Fruit fly (Drosophila melanogaster) whole organism, embryonic: ENCODE data around the gene CG6000.
A peak's percentile ranks its signal among the peaks of the same experiment; 100 is the strongest.

Experiments used
- Adf1 ChIP-seq: fragments of 200-800 bp; sonication (Bioruptor generic); IDR thresholded peaks from 2 replicates; pipeline ENCODE4 v1.3.6; 2022; ENCODE audit warnings: missing biosample characterization, missing genetic modification characterization
- CG10321 ChIP-seq: fragments of 200-800 bp; sonication (Bioruptor generic); IDR thresholded peaks from 2 replicates; pipeline ENCODE4 v1.3.6; 2022; ENCODE audit warnings: missing biosample characterization, missing genetic modification characterization
- CG10366 ChIP-seq: fragments of 200-800 bp; sonication (Bioruptor generic); IDR thresholded peaks from 2 replicates; pipeline ENCODE4 v1.3.6; 2022; ENCODE audit warnings: missing biosample characterization, missing genetic modification characterization
- CG11504 ChIP-seq: fragments of 200-800 bp; sonication (Bioruptor generic); optimal IDR thresholded peaks from 3 replicates; lab custom pipeline; 2019; ENCODE audit warnings: missing biosample characterization, mild to moderate bottlenecking, missing genetic modification characterization, moderate library complexity
- CG12769 ChIP-seq: fragments of 200-800 bp; sonication (Bioruptor generic); optimal IDR thresholded peaks from 2 replicates; lab custom pipeline; 2019; ENCODE audit warnings: missing biosample characterization, mild to moderate bottlenecking, missing genetic modification characterization, moderate library complexity
- CG17359 ChIP-seq: fragments of 200-800 bp; sonication (Bioruptor generic); optimal IDR thresholded peaks from 3 replicates; lab custom pipeline; 2018; ENCODE audit warnings: missing biosample characterization, mild to moderate bottlenecking, missing genetic modification characterization, moderate library complexity
- CG17568 ChIP-seq: fragments of 200-800 bp; sonication (Bioruptor generic); optimal IDR thresholded peaks from 2 replicates; lab custom pipeline; 2018; ENCODE audit warnings: missing biosample characterization, mild to moderate bottlenecking, missing genetic modification characterization, moderate library complexity
- CG18262 ChIP-seq: fragments of 200-800 bp; optimal IDR thresholded peaks from 3 replicates; lab custom pipeline; 2019; ENCODE audit warnings: missing biosample characterization, mild to moderate bottlenecking, missing genetic modification characterization, moderate library complexity
- CG3065 ChIP-seq: fragments of 200-800 bp; sonication (Bioruptor generic); optimal IDR thresholded peaks from 2 replicates; lab custom pipeline; 2016; ENCODE audit warnings: missing biosample characterization, missing genetic modification characterization
- CG3163 ChIP-seq: fragments of 200-800 bp; sonication (Bioruptor generic); optimal IDR thresholded peaks from 3 replicates; lab custom pipeline; 2016; ENCODE audit warnings: missing biosample characterization, missing genetic modification characterization
- CG3847 ChIP-seq: fragments of 200-800 bp; sonication (Bioruptor generic); IDR thresholded peaks from 2 replicates; pipeline ENCODE4 v1.3.6; 2022; ENCODE audit warnings: missing biosample characterization, missing genetic modification characterization
- CG42726 ChIP-seq: fragments of 200-800 bp; sonication (Bioruptor generic); IDR thresholded peaks from 2 replicates; pipeline ENCODE4 v1.3.6; 2022; ENCODE audit warnings: missing biosample characterization, missing genetic modification characterization; ENCODE audit not compliant: partially characterized antibody
- CG5245 ChIP-seq: fragments of 200-800 bp; sonication (Bioruptor generic); optimal IDR thresholded peaks from 3 replicates; lab custom pipeline; 2016; ENCODE audit warnings: missing biosample characterization, missing genetic modification characterization
- CG7372 ChIP-seq: fragments of 200-800 bp; sonication (Bioruptor generic); IDR thresholded peaks from 2 replicates; pipeline ENCODE4 v1.3.6; 2022; ENCODE audit warnings: missing biosample characterization, missing genetic modification characterization
- CG8765 ChIP-seq: fragments of 200-800 bp; sonication (Bioruptor generic); IDR thresholded peaks from 2 replicates; pipeline ENCODE4 v1.3.6; 2022; ENCODE audit warnings: missing biosample characterization, missing genetic modification characterization
- CG8924 ChIP-seq: fragments of 200-800 bp; optimal IDR thresholded peaks from 3 replicates; lab custom pipeline; 2019; ENCODE audit warnings: missing biosample characterization, mild to moderate bottlenecking, missing genetic modification characterization, moderate library complexity
- CG9215 ChIP-seq: fragments of 200-800 bp; sonication (Bioruptor generic); IDR thresholded peaks from 2 replicates; pipeline ENCODE4 v1.3.6; 2022; ENCODE audit warnings: missing biosample characterization, missing genetic modification characterization
- Dref ChIP-seq: fragments of 200-800 bp; sonication (Bioruptor generic); IDR thresholded peaks from 2 replicates; pipeline ENCODE4 v1.3.6; 2022; ENCODE audit warnings: missing biosample characterization, missing genetic modification characterization
- Elba2 ChIP-seq: fragments of 200-800 bp; sonication (Bioruptor generic); optimal IDR thresholded peaks from 3 replicates; lab custom pipeline; 2016; ENCODE audit warnings: missing biosample characterization, missing genetic modification characterization
- HLH3B ChIP-seq: fragments of 200-800 bp; sonication (Bioruptor generic); IDR thresholded peaks from 2 replicates; pipeline ENCODE4 v1.3.6; 2022; ENCODE audit warnings: missing biosample characterization, missing genetic modification characterization
- HLHmδ ChIP-seq: fragments of 200-800 bp; sonication (Bioruptor generic); optimal IDR thresholded peaks from 2 replicates; lab custom pipeline; 2018; ENCODE audit warnings: missing biosample characterization, mild to moderate bottlenecking, missing genetic modification characterization, moderate library complexity
- Hand ChIP-seq: fragments of 200-800 bp; sonication (Bioruptor generic); optimal IDR thresholded peaks from 2 replicates; lab custom pipeline; 2017; ENCODE audit warnings: mild to moderate bottlenecking, missing biosample characterization, missing genetic modification reagents, missing genetic modification characterization
- Hr51 ChIP-seq, 2 experiments: fragments of 200-800 bp; sonication (Bioruptor generic); optimal IDR thresholded peaks; 2 replicates in 1 of 2; 3 replicates in 1 of 2; lab custom pipeline; 2016 to 2018; ENCODE audit warnings: missing biosample characterization in 2 of 2, missing genetic modification characterization in 2 of 2, mild to moderate bottlenecking in 1 of 2, moderate library complexity in 1 of 2
- Jarid2 ChIP-seq: fragments of 200-800 bp; sonication (Bioruptor generic); optimal IDR thresholded peaks from 3 replicates; lab custom pipeline; 2017; ENCODE audit warnings: mild to moderate bottlenecking, missing biosample characterization, missing genetic modification reagents, missing genetic modification characterization
- Lhr ChIP-seq: fragments of 200-800 bp; sonication (Bioruptor generic); optimal IDR thresholded peaks from 3 replicates; lab custom pipeline; 2017; ENCODE audit warnings: mild to moderate bottlenecking, missing biosample characterization, missing genetic modification reagents, missing genetic modification characterization
- Lim3 ChIP-seq: fragments of 200-800 bp; sonication (Bioruptor generic); IDR thresholded peaks from 2 replicates; pipeline ENCODE4 v1.3.6; 2022; ENCODE audit warnings: missing biosample characterization, missing genetic modification characterization
- NC2α ChIP-seq: fragments of 200-800 bp; sonication (Bioruptor generic); optimal IDR thresholded peaks from 2 replicates; lab custom pipeline; 2016; ENCODE audit warnings: missing biosample characterization, missing genetic modification characterization
- NFAT ChIP-seq: fragments of 200-800 bp; sonication (Bioruptor generic); IDR thresholded peaks from 2 replicates; pipeline ENCODE4 v1.3.6; 2022; ENCODE audit warnings: missing biosample characterization, missing genetic modification characterization
- PHDP ChIP-seq: fragments of 200-800 bp; sonication (Bioruptor generic); optimal IDR thresholded peaks from 3 replicates; lab custom pipeline; 2018; ENCODE audit warnings: missing biosample characterization, mild to moderate bottlenecking, missing genetic modification characterization, moderate library complexity
- ase ChIP-seq: fragments of 200-800 bp; sonication (Bioruptor generic); IDR thresholded peaks from 3 replicates; pipeline ENCODE4 v1.3.6; 2022; ENCODE audit warnings: missing biosample characterization, missing genetic modification characterization
- bbx ChIP-seq: fragments of 200-800 bp; sonication (Bioruptor generic); IDR thresholded peaks from 2 replicates; pipeline ENCODE4 v1.3.6; 2022; ENCODE audit warnings: missing biosample characterization, missing genetic modification characterization; ENCODE audit not compliant: partially characterized antibody
- bigmax ChIP-seq: fragments of 200-800 bp; sonication (Bioruptor generic); optimal IDR thresholded peaks from 2 replicates; lab custom pipeline; 2018; ENCODE audit warnings: missing biosample characterization, mild to moderate bottlenecking, missing genetic modification characterization
- dan ChIP-seq: fragments of 200-800 bp; sonication (Bioruptor generic); IDR thresholded peaks from 2 replicates; pipeline ENCODE4 v1.3.6; 2022; ENCODE audit warnings: missing biosample characterization, missing genetic modification characterization
- danr ChIP-seq: fragments of 200-800 bp; sonication (Bioruptor generic); IDR thresholded peaks from 2 replicates; pipeline ENCODE4 v1.3.6; 2022; ENCODE audit warnings: missing biosample characterization, missing genetic modification characterization
- dati ChIP-seq: fragments of 200-800 bp; sonication (Bioruptor generic); IDR thresholded peaks from 2 replicates; pipeline ENCODE4 v1.3.6; 2022; ENCODE audit warnings: missing biosample characterization, missing genetic modification characterization
- dimm ChIP-seq: fragments of 200-800 bp; sonication (Bioruptor generic); IDR thresholded peaks from 2 replicates; pipeline ENCODE4 v1.3.6; 2022; ENCODE audit warnings: missing biosample characterization, missing genetic modification characterization
- ems ChIP-seq: fragments of 200-800 bp; sonication (Bioruptor generic); optimal IDR thresholded peaks from 3 replicates; lab custom pipeline; 2016; ENCODE audit warnings: missing biosample characterization, missing genetic modification characterization
- esg ChIP-seq: fragments of 200-800 bp; sonication (Bioruptor generic); conservative IDR thresholded peaks from 2 replicates; pipeline ENCODE4 v1.3.6; 2022; ENCODE audit warnings: missing biosample characterization, missing genetic modification characterization
- ftz-f1 ChIP-seq: fragments of 200-800 bp; sonication (Bioruptor generic); optimal IDR thresholded peaks from 2 replicates; lab custom pipeline; 2016; ENCODE audit warnings: missing biosample characterization, missing genetic modification characterization
- lola ChIP-seq, 3 experiments: fragments of >200 bp in 2 of 3; fragments of 200-800 bp in 1 of 3; sonication (Bioruptor generic) in 1 of 3; optimal IDR thresholded peaks; 2 replicates each; lab custom pipeline; 2017 to 2019; ENCODE audit warnings: missing biosample characterization in 3 of 3, missing genetic modification characterization in 3 of 3, mild to moderate bottlenecking in 1 of 3, moderate library complexity in 1 of 3
- nom ChIP-seq: fragments of 200-800 bp; sonication (Bioruptor generic); optimal IDR thresholded peaks from 2 replicates; lab custom pipeline; 2017; ENCODE audit warnings: missing biosample characterization, missing genetic modification characterization, mild to moderate bottlenecking, moderate library complexity, missing genetic modification reagents
- pb ChIP-seq: fragments of 200-800 bp; sonication (Bioruptor generic); optimal IDR thresholded peaks from 3 replicates; lab custom pipeline; 2016; ENCODE audit warnings: missing biosample characterization, missing genetic modification characterization
- pfk ChIP-seq: fragments of 200-800 bp; sonication (Bioruptor generic); optimal IDR thresholded peaks from 2 replicates; lab custom pipeline; 2018; ENCODE audit warnings: missing biosample characterization, mild to moderate bottlenecking, missing genetic modification characterization, moderate library complexity
- pum ChIP-seq: fragments of 200-800 bp; sonication (Bioruptor generic); optimal IDR thresholded peaks from 2 replicates; lab custom pipeline; 2016; ENCODE audit warnings: missing biosample characterization, missing genetic modification characterization
- sisA ChIP-seq: fragments of 200-800 bp; sonication (Bioruptor generic); IDR thresholded peaks from 2 replicates; pipeline ENCODE4 v1.3.6; 2022; ENCODE audit warnings: missing biosample characterization, missing genetic modification characterization
- so ChIP-seq: fragments of 200-800 bp; sonication (Bioruptor generic); IDR thresholded peaks from 3 replicates; pipeline ENCODE4 v1.3.6; 2022; ENCODE audit warnings: missing biosample characterization, missing genetic modification characterization
- tna ChIP-seq: fragments of 200-800 bp; sonication (Bioruptor generic); IDR thresholded peaks from 2 replicates; pipeline ENCODE4 v1.3.6; 2022; ENCODE audit warnings: missing biosample characterization, missing genetic modification characterization; ENCODE audit not compliant: partially characterized antibody
- vfl ChIP-seq: fragments of 200-800 bp; sonication (Bioruptor generic); optimal IDR thresholded peaks from 2 replicates; lab custom pipeline; 2016; ENCODE audit warnings: missing biosample characterization, missing genetic modification characterization
- vvl ChIP-seq: fragments of 200-800 bp; sonication (Bioruptor generic); IDR thresholded peaks from 2 replicates; pipeline ENCODE4 v1.3.6; 2022; ENCODE audit warnings: missing biosample characterization, missing genetic modification characterization

Gene CG6000

DNA sequence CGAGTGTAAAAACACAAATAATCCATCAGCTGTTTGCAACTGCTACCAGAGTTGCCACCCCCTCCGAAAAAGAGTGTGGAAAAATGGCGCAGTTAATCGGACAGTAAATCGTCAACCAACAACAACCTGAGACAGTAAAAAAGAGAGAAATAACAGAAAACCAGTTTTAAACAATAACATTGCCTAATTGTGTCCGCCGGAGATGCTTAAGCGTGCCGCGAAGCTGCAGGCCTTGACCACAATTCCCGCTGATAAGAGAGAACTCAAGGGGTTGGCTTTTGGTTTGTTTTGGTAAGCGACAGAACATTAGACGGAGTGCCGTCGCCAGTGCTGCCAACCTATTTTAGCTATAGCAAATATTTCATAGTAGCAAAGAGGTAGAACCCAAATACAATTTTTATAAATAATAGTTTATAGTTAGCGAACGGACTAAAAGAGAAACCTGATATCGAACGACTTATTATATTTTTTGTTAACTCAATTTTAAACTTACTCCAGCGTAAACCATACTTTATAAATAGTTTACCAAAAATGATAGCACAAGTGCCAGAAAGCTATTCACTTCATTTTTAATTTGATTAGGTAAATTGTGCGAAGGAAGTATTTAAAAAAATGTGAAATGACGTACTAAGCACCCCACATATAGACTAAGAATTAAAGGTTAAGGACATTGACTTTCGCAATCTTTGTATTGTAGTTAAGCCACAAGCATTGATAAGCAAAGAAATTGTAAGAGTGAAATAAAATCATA is 3.3 kb upstream of the CG6000 start, which contains the start of the genes Atg6 and Pisd (continued):
- no peak for TF ChIP-seq CG7372 (GFP tag; lab: Robert Waterston, UW)
- no peak for TF ChIP-seq CG11504 (tag; lab: Kevin White, UChicago)
- TF ChIP-seq CG17568 (GFP tag; lab: Kevin White, UChicago), result no peak
- peak; percentile 52; the same call in 1 of the 2 replicates for TF ChIP-seq Adf1 (GFP tag; lab: Robert Waterston, UW)
- TF ChIP-seq nom (GFP tag; lab: Kevin White, UChicago), result peak; percentile 58
- TF ChIP-seq CG10321 (GFP tag; lab: Robert Waterston, UW), result no peak
- no peak for TF ChIP-seq ems
- TF ChIP-seq Lhr (GFP tag; lab: Kevin White, UChicago), result no peak
- peak; percentile 92 for TF ChIP-seq ftz-f1
- TF ChIP-seq tna (GFP tag; lab: Robert Waterston, UW), result no peak; the same call in 1 of the 2 replicates
- peak; percentile 66; the same call in 1 of the 2 replicates for TF ChIP-seq vvl
- TF ChIP-seq CG42726, result no peak; the same call in 1 of the 2 replicates
- no peak for TF ChIP-seq dati (GFP tag; lab: Robert Waterston, UW)
- peak; percentile 74 for TF ChIP-seq CG8924
- no peak for TF ChIP-seq NFAT (GFP tag; lab: Robert Waterston, UW)
- peak; percentile 15 for TF ChIP-seq vfl (GFP tag; lab: Kevin White, UChicago)
- TF ChIP-seq CG5245 (GFP tag; lab: Kevin White, UChicago), result peak; percentile 8
- TF ChIP-seq PHDP (tag; lab: Kevin White, UChicago), result peak; percentile 20
- 0 out of 2 replicates have a peak, but pooled peaks have one; percentile 24 for TF ChIP-seq HLH3B (GFP tag; lab: Robert Waterston, UW)
- peak; percentile 50; the same call in 1 of the 2 replicates for TF ChIP-seq CG9215 (GFP tag; lab: Robert Waterston, UW)
- 0 out of 2 replicates have a peak, but pooled peaks have one; percentile 37 for TF ChIP-seq bbx
- TF ChIP-seq Jarid2 (GFP tag; lab: Kevin White, UChicago), result no peak
- TF ChIP-seq bigmax (GFP tag; lab: Kevin White, UChicago), result peak; percentile 15
- TF ChIP-seq Hand (GFP tag; lab: Kevin White, UChicago), result no peak
- TF ChIP-seq CG8765 (GFP tag; lab: Robert Waterston, UW), result no peak
- TF ChIP-seq NC2α (GFP tag; lab: Kevin White, UChicago), result no peak
- no peak for TF ChIP-seq HLHmδ
- no peak for TF ChIP-seq CG3163 (GFP tag; lab: Kevin White, UChicago)
- no peak for TF ChIP-seq pfk (GFP tag; lab: Kevin White, UChicago)
- TF ChIP-seq Dref (GFP tag; lab: Robert Waterston, UW), result peak; percentile 38; the same call in 1 of the 2 replicates
- no peak for TF ChIP-seq dan
- TF ChIP-seq lola (GFP tag; optimal IDR thresholded peaks at IDR 0.05; lab: Kevin White, UChicago), result no peak
- TF ChIP-seq CG12769 (tag; lab: Kevin White, UChicago), result peak; percentile 75
- TF ChIP-seq pum (GFP tag; lab: Kevin White, UChicago), result no peak
- no peak for TF ChIP-seq dimm (GFP tag; lab: Robert Waterston, UW)
- no peak for TF ChIP-seq so
- no peak for TF ChIP-seq sisA (GFP tag; lab: Robert Waterston, UW)
- TF ChIP-seq CG3065, result no peak
- no peak for TF ChIP-seq Elba2 (GFP tag; lab: Kevin White, UChicago)
- peak in 1 of 2 experiments; percentile 3 for TF ChIP-seq Hr51 (GFP tag; optimal IDR thresholded peaks at IDR 0.05; lab: Kevin White, UChicago)
- TF ChIP-seq danr, result no peak
- peak; percentile 61 for TF ChIP-seq CG3847 (GFP tag; lab: Robert Waterston, UW)
- TF ChIP-seq CG17359 (tag; lab: Kevin White, UChicago), result no peak
- no peak for TF ChIP-seq CG18262 (tag; lab: Kevin White, UChicago)
- TF ChIP-seq Lim3 (GFP tag; lab: Robert Waterston, UW), result no peak
- TF ChIP-seq CG10366 (GFP tag; lab: Robert Waterston, UW), result peak; percentile 13; the same call in 1 of the 2 replicates
- TF ChIP-seq pb (GFP tag; lab: Kevin White, UChicago), result no peak
- no peak for TF ChIP-seq ase
- TF ChIP-seq esg, result 0 out of 2 replicates have a peak, but pooled peaks have one; percentile 6
